Worm (Caenorhabditis elegans) whole organism, mixed stage, embryonic: ENCODE measurements around the gene fbxa-131.

ENCODE experiments used
- elt-3 ChIP-seq: fragments of 150-350 bp; optimal IDR thresholded peaks from 2 replicates; lab custom pipeline; 2014; ENCODE audit warnings: missing biosample characterization, missing genetic modification characterization
- mab-5 ChIP-seq: fragments of 150-350 bp; optimal IDR thresholded peaks from 2 replicates; lab custom pipeline; 2014; ENCODE audit warnings: missing biosample characterization, missing genetic modification characterization
- pha-4 ChIP-seq: fragments of 150-350 bp; optimal IDR thresholded peaks from 2 replicates; lab custom pipeline; 2018; ENCODE audit warnings: missing biosample characterization, missing genetic modification reagents, missing genetic modification characterization
- snpc-4 ChIP-seq: fragments of 150-350 bp; optimal IDR thresholded peaks from 2 replicates; lab custom pipeline; 2014; ENCODE audit warnings: missing biosample characterization, missing genetic modification characterization
- ztf-11 ChIP-seq: fragments of 150-350 bp; optimal IDR thresholded peaks from 2 replicates; lab custom pipeline; 2014; ENCODE audit warnings: missing biosample characterization, missing genetic modification characterization

DNA sequence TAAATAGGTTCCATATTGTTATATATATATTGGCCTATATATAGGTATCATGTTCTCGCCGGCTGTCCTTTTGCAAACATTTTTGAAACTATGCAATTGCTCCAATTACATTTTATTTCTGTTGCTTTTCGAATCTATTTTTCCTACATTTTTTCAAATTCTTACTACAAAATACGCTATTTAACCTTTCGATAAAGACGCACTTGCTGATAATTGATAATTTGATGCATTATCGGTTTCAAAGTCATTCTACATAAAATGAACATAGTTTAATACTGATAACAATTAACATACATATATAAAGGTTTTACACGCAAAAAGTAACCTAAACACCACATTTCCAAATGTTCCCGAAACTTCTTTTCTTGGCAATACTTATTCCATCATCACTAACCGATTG is 50.1 kb downstream of the fbxa-131 start, which contains the start of gene clec-258:
- no peak for TF ChIP-seq snpc-4
- no peak for TF ChIP-seq elt-3 (tag; lab: Kevin White, UChicago)
- TF ChIP-seq pha-4 (tag; lab: Kevin White, UChicago) = no peak
- no peak for TF ChIP-seq mab-5 (tag; lab: Kevin White, UChicago)
- TF ChIP-seq ztf-11 = no peak
